Worm (Caenorhabditis elegans) whole organism, early embryonic: ENCODE data around the gene thn-1.

Experiments used
- aly-1 ChIP-seq: sonication (generic microtip); optimal IDR thresholded peaks from 2 replicates; lab custom pipeline; 2016; ENCODE audit warnings: missing genetic modification characterization, missing compliant biosample characterization
- ama-1 ChIP-seq: fragments of 150-350 bp; optimal IDR thresholded peaks from 2 replicates; lab custom pipeline; 2014
- ceh-13 ChIP-seq: fragments of 200-800 bp; sonication (Bioruptor generic); optimal IDR thresholded peaks from 2 replicates; lab custom pipeline; 2018; ENCODE audit warnings: mild to moderate bottlenecking, missing genetic modification characterization, missing compliant biosample characterization
- ets-7 ChIP-seq: sonication (generic microtip); optimal IDR thresholded peaks from 2 replicates; lab custom pipeline; 2016; ENCODE audit warnings: missing genotype, missing genetic modification characterization, missing compliant biosample characterization
- hnd-1 ChIP-seq: sonication (generic microtip); optimal IDR thresholded peaks from 2 replicates; lab custom pipeline; 2016; ENCODE audit warnings: missing genetic modification characterization, missing compliant biosample characterization
- pes-1 ChIP-seq: fragments of 200-800 bp; sonication (Bioruptor generic); IDR thresholded peaks from 2 replicates; pipeline ENCODE4 v1.3.6; 2022; ENCODE audit warnings: missing genetic modification reagents, missing genetic modification characterization, missing compliant biosample characterization
- sea-1 ChIP-seq: fragments of 200-800 bp; sonication (Bioruptor generic); conservative IDR thresholded peaks from 2 replicates; pipeline ENCODE4 v1.3.6; 2022; ENCODE audit warnings: missing genetic modification characterization, missing compliant biosample characterization

ce11 chrIV:12429504-12429903 lies 49.6 kb downstream of the thn-1 start:
- TF ChIP-seq aly-1 (tag; lab: Kevin White, UChicago): no peak
- TF ChIP-seq ceh-13 (GFP tag; lab: Kevin White, UChicago): no peak
- no peak for TF ChIP-seq pes-1 (GFP tag; lab: Robert Waterston, UW)
- no peak for TF ChIP-seq ama-1 (lab: Kevin White, UChicago)
- TF ChIP-seq sea-1 (GFP tag; lab: Robert Waterston, UW): no peak
- TF ChIP-seq hnd-1 (tag; lab: Kevin White, UChicago): no peak
- TF ChIP-seq ets-7 (tag; lab: Kevin White, UChicago): no peak
